Fruit fly (Drosophila melanogaster) S2 (cell line): ENCODE results near the gene Rsph9.

Experiments used
- CG8478 ChIP-seq: fragments of >200 bp; optimal IDR thresholded peaks from 2 replicates; lab custom pipeline; 2018
- CTCF ChIP-seq, 2 experiments: fragments of >200 bp; optimal IDR thresholded peaks; 2 replicates each; lab custom pipeline; 2018

DNA sequence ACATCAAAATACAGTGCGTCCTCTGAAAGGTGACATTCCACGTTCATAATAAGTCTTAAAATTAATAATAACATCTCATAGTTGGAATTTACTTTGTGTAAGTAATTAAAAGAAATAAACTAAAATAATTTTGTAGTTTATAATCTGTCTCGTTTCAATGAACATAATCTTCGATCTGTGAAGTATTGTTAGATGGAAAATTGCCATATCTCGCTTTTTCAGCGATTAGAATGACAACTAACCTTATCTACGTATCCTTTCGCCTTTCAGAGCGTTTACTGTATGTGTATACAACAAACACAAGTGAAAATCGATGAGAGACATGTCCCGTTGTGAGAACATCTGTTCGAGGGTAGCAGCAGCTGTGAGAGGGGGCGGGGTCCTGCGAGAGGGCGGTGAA, 30.1 kb downstream of the Rsph9 start:
- TF ChIP-seq CTCF (optimal IDR thresholded peaks at IDR 0.05; lab: Kevin White, UChicago): no peak
- no peak for TF ChIP-seq CG8478 (lab: Kevin White, UChicago)
